Worm (Caenorhabditis elegans) whole organism, late embryonic: ENCODE measurements around the gene fbxa-19.

Experiments
- C38D4.7 ChIP-seq: fragments of 200-800 bp; sonication (Bioruptor generic); optimal IDR thresholded peaks from 2 replicates; lab custom pipeline; 2018; ENCODE audit warnings: mild to moderate bottlenecking, missing genetic modification characterization, moderate library complexity, missing compliant biosample characterization
- ama-1 ChIP-seq: fragments of 150-350 bp; optimal IDR thresholded peaks from 2 replicates; lab custom pipeline; 2014
- ceh-14 ChIP-seq: sonication (generic microtip); optimal IDR thresholded peaks from 2 replicates; lab custom pipeline; 2016; ENCODE audit warnings: missing genotype, missing genetic modification characterization, missing compliant biosample characterization
- ceh-30 ChIP-seq: fragments of 150-350 bp; optimal IDR thresholded peaks from 2 replicates; lab custom pipeline; 2014; ENCODE audit warnings: missing biosample characterization, missing genetic modification characterization
- ceh-48 ChIP-seq: sonication (generic microtip); optimal IDR thresholded peaks from 2 replicates; lab custom pipeline; 2016; ENCODE audit warnings: missing genetic modification characterization, inconsistent platforms, missing compliant biosample characterization
- che-1 ChIP-seq: sonication (generic microtip); optimal IDR thresholded peaks from 2 replicates; lab custom pipeline; 2016; ENCODE audit warnings: mild to moderate bottlenecking, missing genetic modification characterization, missing compliant biosample characterization
- ets-4 ChIP-seq: sonication (generic microtip); optimal IDR thresholded peaks from 2 replicates; lab custom pipeline; 2016; ENCODE audit warnings: missing genetic modification characterization, missing compliant biosample characterization
- mec-3 ChIP-seq: sonication (generic microtip); optimal IDR thresholded peaks from 2 replicates; lab custom pipeline; 2016; ENCODE audit warnings: borderline replicate concordance, missing genetic modification characterization, missing compliant biosample characterization
- pha-4 ChIP-seq: fragments of 150-350 bp; optimal IDR thresholded peaks from 2 replicates; lab custom pipeline; 2018; ENCODE audit warnings: missing biosample characterization, missing genetic modification reagents, missing genetic modification characterization
- ref-2 ChIP-seq: sonication (generic microtip); optimal IDR thresholded peaks from 2 replicates; lab custom pipeline; 2016; ENCODE audit warnings: missing genetic modification characterization, missing compliant biosample characterization
- rnt-1 ChIP-seq: sonication (generic microtip); optimal IDR thresholded peaks from 2 replicates; lab custom pipeline; 2016; ENCODE audit warnings: missing genetic modification characterization, missing compliant biosample characterization
- zip-5 ChIP-seq: sonication (generic microtip); optimal IDR thresholded peaks from 2 replicates; lab custom pipeline; 2016; ENCODE audit warnings: missing genetic modification characterization, missing compliant biosample characterization

ce11 chrIII:1311367-1311766 is 3.8 kb upstream of the fbxa-19 start:
- TF ChIP-seq pha-4 (tag; lab: Kevin White, UChicago) = no peak
- no peak for TF ChIP-seq ama-1 (lab: Kevin White, UChicago)
- TF ChIP-seq ref-2 (tag; lab: Kevin White, UChicago) = no peak
- no peak for TF ChIP-seq ceh-14 (tag; lab: Kevin White, UChicago)
- no peak for TF ChIP-seq ceh-48 (tag; lab: Kevin White, UChicago)
- no peak for TF ChIP-seq che-1
- no peak for TF ChIP-seq zip-5
- TF ChIP-seq mec-3 (tag; lab: Kevin White, UChicago) = no peak
- TF ChIP-seq ets-4 (tag; lab: Kevin White, UChicago) = no peak
- TF ChIP-seq rnt-1 (tag; lab: Kevin White, UChicago) = no peak
- no peak for TF ChIP-seq C38D4.7
- no peak for TF ChIP-seq ceh-30 (tag; lab: Kevin White, UChicago)
